Fruit fly (Drosophila melanogaster): ENCODE results near the gene nocte.

Gene nocte

DNA sequence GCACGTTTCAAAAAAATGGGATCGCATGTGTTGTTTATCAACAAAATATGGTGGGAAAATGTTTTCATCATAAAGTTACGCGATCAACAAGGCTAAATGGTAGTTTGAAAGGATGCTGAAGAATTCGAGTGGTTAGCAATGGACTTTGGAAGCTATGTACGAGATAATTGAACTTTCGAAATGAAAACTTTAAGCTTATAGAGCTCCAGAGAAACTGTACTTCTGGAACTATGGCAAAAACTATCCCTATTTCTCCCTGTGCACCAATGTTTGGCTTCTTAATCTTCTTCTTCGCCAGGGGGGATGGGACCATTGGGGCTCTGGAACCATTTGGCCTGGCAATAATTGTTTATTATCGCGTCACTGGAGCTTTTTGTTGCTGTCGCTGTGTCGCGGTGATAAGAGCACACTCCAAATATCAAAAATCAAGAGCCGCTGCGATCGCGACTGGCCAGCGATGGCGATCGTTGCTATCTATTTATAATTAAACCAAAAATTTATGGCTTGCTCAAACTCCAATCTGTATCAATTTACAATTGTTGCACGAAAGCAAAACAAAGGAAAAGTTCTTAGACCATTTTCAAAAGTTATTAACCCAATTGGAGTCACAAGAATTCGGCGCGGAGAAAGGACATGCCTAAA is 13.6 kb upstream of the nocte start (continued):
- no peak for TF ChIP-seq CG12219 (GFP tag; optimal IDR thresholded peaks at IDR 0.05)
- no peak for TF ChIP-seq salm (tag; optimal IDR thresholded peaks at IDR 0.05)
- peak; percentile 27 for TF ChIP-seq CG8944 (GFP tag; optimal IDR thresholded peaks at IDR 0.05)
- peak; percentile 12; the same call in 1 of the 2 replicates for TF ChIP-seq CG4730 (GFP tag; IDR thresholded peaks at IDR 0.05)
- no peak for TF ChIP-seq Dll (GFP tag; IDR thresholded peaks at IDR 0.05; ENCODE audit: partially characterized antibody)
- peak; percentile 31 for TF ChIP-seq Xbp1 (GFP tag; optimal IDR thresholded peaks at IDR 0.05)
- TF ChIP-seq CrebB (tag; optimal IDR thresholded peaks at IDR 0.05) = no peak
- TF ChIP-seq CG1603 (tag; optimal IDR thresholded peaks at IDR 0.05) = no peak
- TF ChIP-seq shn (GFP tag; optimal IDR thresholded peaks at IDR 0.05) = peak; percentile 53
- peak; percentile 59 for TF ChIP-seq CG7786 (GFP tag; optimal IDR thresholded peaks at IDR 0.05)
- TF ChIP-seq CG9727 (GFP tag; optimal IDR thresholded peaks at IDR 0.05) = peak; percentile 60
- no peak for TF ChIP-seq CG5180 (GFP tag; optimal IDR thresholded peaks at IDR 0.05)
- peak; percentile 29 for TF ChIP-seq CG6854 (GFP tag; optimal IDR thresholded peaks at IDR 0.05)
- no peak for TF ChIP-seq z (GFP tag; IDR thresholded peaks at IDR 0.05)
- TF ChIP-seq CG17361 (GFP tag; IDR thresholded peaks at IDR 0.05) = peak; percentile 43; the same call in 2 of the 3 replicates
- peak; percentile 60; the same call in 2 of the 3 replicates for TF ChIP-seq row (GFP tag; IDR thresholded peaks at IDR 0.05)
- TF ChIP-seq dysf (GFP tag; IDR thresholded peaks at IDR 0.05) = peak; percentile 73; the same call in 2 of the 3 replicates
- peak; percentile 15 for TF ChIP-seq CG3995 (GFP tag; optimal IDR thresholded peaks at IDR 0.05)
- peak; percentile 57 for TF ChIP-seq zfh2 (GFP tag; optimal IDR thresholded peaks at IDR 0.05)
- TF ChIP-seq CG4707 (GFP tag; optimal IDR thresholded peaks at IDR 0.05) = no peak
- peak; percentile 28 for TF ChIP-seq Dek (tag; optimal IDR thresholded peaks at IDR 0.05)
- TF ChIP-seq disco-r (GFP tag; optimal IDR thresholded peaks at IDR 0.05) = peak; percentile 11
- no peak for TF ChIP-seq CG7357 (GFP tag; IDR thresholded peaks at IDR 0.05)
- peak; percentile 65 for TF ChIP-seq CoRest (tag; optimal IDR thresholded peaks at IDR 0.05)
- TF ChIP-seq NfI (GFP tag; optimal IDR thresholded peaks at IDR 0.05) = peak; percentile 20
- no peak for TF ChIP-seq onecut (GFP tag; IDR thresholded peaks at IDR 0.05)
- TF ChIP-seq grn (GFP tag; optimal IDR thresholded peaks at IDR 0.05) = peak; percentile 72
- peak; percentile 60 for TF ChIP-seq lilli (GFP tag; optimal IDR thresholded peaks at IDR 0.05)
- TF ChIP-seq CG2199 (GFP tag; IDR thresholded peaks at IDR 0.05) = no peak
- TF ChIP-seq Gug (GFP tag; IDR thresholded peaks at IDR 0.05) = peak; percentile 21; the same call in 1 of the 4 replicates
- TF ChIP-seq CG30403 (GFP tag; optimal IDR thresholded peaks at IDR 0.05) = peak; percentile 59
- peak; percentile 53 for TF ChIP-seq CG13296 (GFP tag; optimal IDR thresholded peaks at IDR 0.05)
- TF ChIP-seq CG6254 (GFP tag; optimal IDR thresholded peaks at IDR 0.05) = no peak
- TF ChIP-seq chn (GFP tag; optimal IDR thresholded peaks at IDR 0.05) = no peak
- TF ChIP-seq lab (GFP tag; optimal IDR thresholded peaks at IDR 0.05) = peak; percentile 79
- peak; percentile 18 for TF ChIP-seq ems (GFP tag; optimal IDR thresholded peaks at IDR 0.05)
- no peak for TF ChIP-seq inv (GFP tag; IDR thresholded peaks at IDR 0.05; ENCODE audit: partially characterized antibody)
- peak; percentile 40 for TF ChIP-seq mirr (GFP tag; optimal IDR thresholded peaks at IDR 0.05)
- peak; percentile 36 for TF ChIP-seq fd3F (GFP tag; optimal IDR thresholded peaks at IDR 0.05)
- no peak for TF ChIP-seq CG15696 (tag; optimal IDR thresholded peaks at IDR 0.05)
- TF ChIP-seq sug (tag; optimal IDR thresholded peaks at IDR 0.05) = peak; percentile 96
- TF ChIP-seq CG2712 (tag; optimal IDR thresholded peaks at IDR 0.05) = peak; percentile 26
- no peak for TF ChIP-seq CG1602 (GFP tag; optimal IDR thresholded peaks at IDR 0.05)
- TF ChIP-seq Blimp-1 (GFP tag; optimal IDR thresholded peaks at IDR 0.05) = no peak
- no peak for TF ChIP-seq CG3407 (GFP tag; optimal IDR thresholded peaks at IDR 0.05)
- no peak for TF ChIP-seq CG7928 (GFP tag; optimal IDR thresholded peaks at IDR 0.05)
- no peak for TF ChIP-seq CG6791 (GFP tag; IDR thresholded peaks at IDR 0.05; ENCODE audit: partially characterized antibody)
- peak; percentile 15 to 55 for TF ChIP-seq dpn (GFP tag; optimal IDR thresholded peaks at IDR 0.05)
- peak; percentile 37 for TF ChIP-seq Oli (tag; optimal IDR thresholded peaks at IDR 0.05)
